Fruit fly (Drosophila melanogaster) whole organism, embryonic: ENCODE measurements around the gene hook.

ENCODE experiments used
- Awh ChIP-seq: fragments of 200-800 bp; sonication (Bioruptor generic); IDR thresholded peaks from 2 replicates; pipeline ENCODE4, ENCODE4 v1.3.6; 2022; ENCODE audit warnings: missing biosample characterization, missing genetic modification characterization
- B-H1 ChIP-seq: fragments of 200-800 bp; sonication (Bioruptor generic); IDR thresholded peaks from 3 replicates; pipeline ENCODE4 v1.3.6; 2022; ENCODE audit warnings: missing biosample characterization, missing genetic modification characterization
- BEAF-32 ChIP-seq: fragments of 200-800 bp; sonication (Bioruptor generic); optimal IDR thresholded peaks from 3 replicates; lab custom pipeline; 2017; ENCODE audit warnings: missing biosample characterization, missing genetic modification characterization, mild to moderate bottlenecking, moderate library complexity, missing genetic modification reagents
- CG1024 ChIP-seq: fragments of 200-800 bp; sonication (Bioruptor generic); IDR thresholded peaks from 2 replicates; pipeline ENCODE4 v1.3.6; 2022; ENCODE audit warnings: missing biosample characterization, missing genetic modification characterization
- CG10274 ChIP-seq: fragments of 200-800 bp; sonication (Bioruptor generic); optimal IDR thresholded peaks from 3 replicates; lab custom pipeline; 2017; ENCODE audit warnings: missing biosample characterization, mild to moderate bottlenecking, missing genetic modification characterization
- CG10321 ChIP-seq: fragments of 200-800 bp; sonication (Bioruptor generic); IDR thresholded peaks from 2 replicates; pipeline ENCODE4 v1.3.6; 2022; ENCODE audit warnings: missing biosample characterization, missing genetic modification characterization
- CG13123 ChIP-seq: fragments of 200-800 bp; sonication (Bioruptor generic); optimal IDR thresholded peaks from 2 replicates; lab custom pipeline; 2016; ENCODE audit warnings: missing biosample characterization, missing genetic modification characterization
- CG15514 ChIP-seq: fragments of 200-800 bp; sonication (Bioruptor generic); optimal IDR thresholded peaks from 3 replicates; lab custom pipeline; 2017; ENCODE audit warnings: missing biosample characterization, missing genetic modification characterization, mild to moderate bottlenecking, moderate library complexity, missing genetic modification reagents
- CG15696 ChIP-seq: fragments of 200-800 bp; sonication (Bioruptor generic); optimal IDR thresholded peaks from 2 replicates; lab custom pipeline; 2019; ENCODE audit warnings: missing biosample characterization, mild to moderate bottlenecking, missing genetic modification characterization, moderate library complexity
- CG17359 ChIP-seq: fragments of 200-800 bp; sonication (Bioruptor generic); optimal IDR thresholded peaks from 3 replicates; lab custom pipeline; 2018; ENCODE audit warnings: missing biosample characterization, mild to moderate bottlenecking, missing genetic modification characterization, moderate library complexity
- CG18476 ChIP-seq: fragments of 200-800 bp; sonication (Bioruptor generic); optimal IDR thresholded peaks from 2 replicates; lab custom pipeline; 2016; ENCODE audit warnings: missing biosample characterization, mild to moderate bottlenecking, missing genetic modification characterization
- CG2202 ChIP-seq: fragments of 200-800 bp; sonication (Bioruptor generic); optimal IDR thresholded peaks from 2 replicates; lab custom pipeline; 2018; ENCODE audit warnings: missing biosample characterization, mild to moderate bottlenecking, missing genetic modification characterization
- CG3726 ChIP-seq: fragments of 200-800 bp; sonication (Bioruptor generic); IDR thresholded peaks from 3 replicates; pipeline ENCODE4, ENCODE4 v1.3.6; 2022; ENCODE audit warnings: missing biosample characterization, missing genetic modification characterization
- CG42726 ChIP-seq: fragments of 200-800 bp; sonication (Bioruptor generic); IDR thresholded peaks from 2 replicates; pipeline ENCODE4 v1.3.6; 2022; ENCODE audit warnings: missing biosample characterization, missing genetic modification characterization; ENCODE audit not compliant: partially characterized antibody
- CG6254 ChIP-seq: fragments of 200-800 bp; sonication (Bioruptor generic); optimal IDR thresholded peaks from 3 replicates; lab custom pipeline; 2017; ENCODE audit warnings: mild to moderate bottlenecking, missing biosample characterization, missing genetic modification reagents, missing genetic modification characterization
- CG7963 ChIP-seq: fragments of 200-800 bp; sonication (Bioruptor generic); IDR thresholded peaks from 3 replicates; pipeline ENCODE4 v1.3.6; 2022; ENCODE audit warnings: missing biosample characterization, missing genetic modification characterization; ENCODE audit not compliant: partially characterized antibody
- Ets97D ChIP-seq: fragments of 200-800 bp; sonication (Bioruptor generic); optimal IDR thresholded peaks from 3 replicates; lab custom pipeline; 2016; ENCODE audit warnings: missing biosample characterization, missing genetic modification characterization
- Fer2 ChIP-seq: fragments of 200-800 bp; sonication (Bioruptor generic); optimal IDR thresholded peaks from 2 replicates; lab custom pipeline; 2018; ENCODE audit warnings: missing biosample characterization, mild to moderate bottlenecking, missing genetic modification characterization, moderate library complexity
- Fer3 ChIP-seq: fragments of 200-800 bp; sonication (Bioruptor generic); optimal IDR thresholded peaks from 2 replicates; lab custom pipeline; 2018; ENCODE audit warnings: missing biosample characterization, mild to moderate bottlenecking, missing genetic modification characterization, moderate library complexity
- Hr3 ChIP-seq: fragments of 200-800 bp; sonication (Bioruptor generic); optimal IDR thresholded peaks from 3 replicates; lab custom pipeline; 2016; ENCODE audit warnings: missing biosample characterization, missing genetic modification characterization
- Lhr ChIP-seq: fragments of 200-800 bp; sonication (Bioruptor generic); optimal IDR thresholded peaks from 3 replicates; lab custom pipeline; 2017; ENCODE audit warnings: mild to moderate bottlenecking, missing biosample characterization, missing genetic modification reagents, missing genetic modification characterization
- Oaz ChIP-seq: fragments of 200-800 bp; sonication (Bioruptor generic); IDR thresholded peaks from 2 replicates; pipeline ENCODE4 v1.3.6; 2022; ENCODE audit warnings: missing biosample characterization, missing genetic modification characterization
- Optix ChIP-seq: fragments of 200-800 bp; sonication (Bioruptor generic); IDR thresholded peaks from 3 replicates; pipeline ENCODE4 v1.3.6; 2022; ENCODE audit warnings: missing biosample characterization, missing genetic modification characterization
- Ptx1 ChIP-seq: fragments of 200-800 bp; sonication (Bioruptor generic); IDR thresholded peaks from 2 replicates; pipeline ENCODE4 v1.3.6; 2022; ENCODE audit warnings: missing biosample characterization, missing genetic modification characterization
- Tbp ChIP-seq: fragments of >200 bp; optimal IDR thresholded peaks from 2 replicates; lab custom pipeline; 2018; ENCODE audit warnings: missing biosample characterization, missing genetic modification characterization
- al ChIP-seq: fragments of 200-800 bp; sonication (Bioruptor generic); IDR thresholded peaks from 2 replicates; pipeline ENCODE4 v1.3.6; 2022; ENCODE audit warnings: missing biosample characterization, missing genetic modification characterization
- bcd ChIP-seq: fragments of 200-800 bp; sonication (Bioruptor generic); optimal IDR thresholded peaks from 2 replicates; lab custom pipeline; 2017; ENCODE audit warnings: missing biosample characterization, mild to moderate bottlenecking, missing genetic modification characterization
- btn ChIP-seq: fragments of 200-800 bp; sonication (Bioruptor generic); optimal IDR thresholded peaks from 2 replicates; lab custom pipeline; 2016; ENCODE audit warnings: missing biosample characterization, missing genetic modification characterization
- cato ChIP-seq: fragments of 200-800 bp; sonication (Bioruptor generic); optimal IDR thresholded peaks from 2 replicates; lab custom pipeline; 2016; ENCODE audit warnings: missing biosample characterization, missing genetic modification characterization, borderline replicate concordance
- croc ChIP-seq: fragments of 200-800 bp; sonication (Bioruptor generic); conservative IDR thresholded peaks from 3 replicates; pipeline ENCODE4 v1.3.6; 2022; ENCODE audit warnings: missing biosample characterization, missing genetic modification characterization
- dan ChIP-seq: fragments of 200-800 bp; sonication (Bioruptor generic); IDR thresholded peaks from 2 replicates; pipeline ENCODE4 v1.3.6; 2022; ENCODE audit warnings: missing biosample characterization, missing genetic modification characterization
- dpn ChIP-seq, 2 experiments: fragments of 200-800 bp; sonication (Bioruptor generic); optimal IDR thresholded peaks; 3 replicates each; lab custom pipeline; 2016; ENCODE audit warnings: missing biosample characterization in 2 of 2, missing genetic modification characterization in 2 of 2
- fd3F ChIP-seq: fragments of 200-800 bp; sonication (Bioruptor generic); optimal IDR thresholded peaks from 2 replicates; lab custom pipeline; 2018; ENCODE audit warnings: missing biosample characterization, mild to moderate bottlenecking, missing genetic modification characterization, moderate library complexity
- lab ChIP-seq: fragments of 200-800 bp; sonication (Bioruptor generic); optimal IDR thresholded peaks from 3 replicates; lab custom pipeline; 2017; ENCODE audit warnings: missing biosample characterization, missing genetic modification characterization, mild to moderate bottlenecking, moderate library complexity, missing genetic modification reagents
- lbe ChIP-seq: fragments of 200-800 bp; sonication (Bioruptor generic); optimal IDR thresholded peaks from 2 replicates; lab custom pipeline; 2016; ENCODE audit warnings: missing biosample characterization, mild to moderate bottlenecking, missing genetic modification characterization
- lmd ChIP-seq: fragments of 200-800 bp; sonication (Bioruptor generic); IDR thresholded peaks from 2 replicates; pipeline ENCODE4 v1.3.6; 2022; ENCODE audit warnings: missing biosample characterization, missing genetic modification characterization
- nau ChIP-seq: fragments of 200-800 bp; sonication (Bioruptor generic); optimal IDR thresholded peaks from 3 replicates; lab custom pipeline; 2017; ENCODE audit warnings: missing biosample characterization, mild to moderate bottlenecking, missing genetic modification characterization, missing genetic modification reagents
- nmo ChIP-seq: fragments of 200-800 bp; sonication (Bioruptor generic); optimal IDR thresholded peaks from 2 replicates; lab custom pipeline; 2018; ENCODE audit warnings: missing biosample characterization, mild to moderate bottlenecking, missing genetic modification characterization, moderate library complexity
- oc ChIP-seq: fragments of 200-800 bp; sonication (Bioruptor generic); optimal IDR thresholded peaks from 2 replicates; lab custom pipeline; 2018; ENCODE audit warnings: missing biosample characterization, mild to moderate bottlenecking, missing genetic modification characterization, moderate library complexity
- org-1 ChIP-seq: fragments of 200-800 bp; sonication (Bioruptor generic); optimal IDR thresholded peaks from 2 replicates; lab custom pipeline; 2017; ENCODE audit warnings: missing biosample characterization, missing genetic modification characterization
- pum ChIP-seq: fragments of 200-800 bp; sonication (Bioruptor generic); optimal IDR thresholded peaks from 2 replicates; lab custom pipeline; 2016; ENCODE audit warnings: missing biosample characterization, missing genetic modification characterization
- run ChIP-seq: fragments of 200-800 bp; sonication (Bioruptor generic); optimal IDR thresholded peaks from 3 replicates; lab custom pipeline; 2018; ENCODE audit warnings: missing biosample characterization, mild to moderate bottlenecking, missing genetic modification characterization
- schlank ChIP-seq: fragments of 200-800 bp; sonication (Bioruptor generic); optimal IDR thresholded peaks from 2 replicates; lab custom pipeline; 2018; ENCODE audit warnings: missing biosample characterization, mild to moderate bottlenecking, missing genetic modification characterization
- sd ChIP-seq: fragments of 200-800 bp; sonication (Bioruptor generic); optimal IDR thresholded peaks from 3 replicates; lab custom pipeline; 2018; ENCODE audit warnings: missing biosample characterization, mild to moderate bottlenecking, missing genetic modification characterization, moderate library complexity
- sob ChIP-seq: fragments of 200-800 bp; sonication (Bioruptor generic); IDR thresholded peaks from 2 replicates; pipeline ENCODE4 v1.3.6; 2022; ENCODE audit warnings: missing biosample characterization, missing genetic modification characterization
- sug ChIP-seq: fragments of 200-800 bp; optimal IDR thresholded peaks from 2 replicates; lab custom pipeline; 2019; ENCODE audit warnings: missing biosample characterization, mild to moderate bottlenecking, missing genetic modification characterization, moderate library complexity
- tio ChIP-seq: fragments of 200-800 bp; sonication (Bioruptor generic); optimal IDR thresholded peaks from 2 replicates; lab custom pipeline; 2017; ENCODE audit warnings: missing biosample characterization, missing genetic modification characterization, inconsistent platforms
- vfl ChIP-seq: fragments of 200-800 bp; sonication (Bioruptor generic); optimal IDR thresholded peaks from 2 replicates; lab custom pipeline; 2016; ENCODE audit warnings: missing biosample characterization, missing genetic modification characterization
- wdn ChIP-seq: fragments of 200-800 bp; sonication (Bioruptor generic); IDR thresholded peaks from 2 replicates; pipeline ENCODE4 v1.3.6; 2022; ENCODE audit warnings: missing biosample characterization, missing genetic modification characterization

The hook gene

DNA sequence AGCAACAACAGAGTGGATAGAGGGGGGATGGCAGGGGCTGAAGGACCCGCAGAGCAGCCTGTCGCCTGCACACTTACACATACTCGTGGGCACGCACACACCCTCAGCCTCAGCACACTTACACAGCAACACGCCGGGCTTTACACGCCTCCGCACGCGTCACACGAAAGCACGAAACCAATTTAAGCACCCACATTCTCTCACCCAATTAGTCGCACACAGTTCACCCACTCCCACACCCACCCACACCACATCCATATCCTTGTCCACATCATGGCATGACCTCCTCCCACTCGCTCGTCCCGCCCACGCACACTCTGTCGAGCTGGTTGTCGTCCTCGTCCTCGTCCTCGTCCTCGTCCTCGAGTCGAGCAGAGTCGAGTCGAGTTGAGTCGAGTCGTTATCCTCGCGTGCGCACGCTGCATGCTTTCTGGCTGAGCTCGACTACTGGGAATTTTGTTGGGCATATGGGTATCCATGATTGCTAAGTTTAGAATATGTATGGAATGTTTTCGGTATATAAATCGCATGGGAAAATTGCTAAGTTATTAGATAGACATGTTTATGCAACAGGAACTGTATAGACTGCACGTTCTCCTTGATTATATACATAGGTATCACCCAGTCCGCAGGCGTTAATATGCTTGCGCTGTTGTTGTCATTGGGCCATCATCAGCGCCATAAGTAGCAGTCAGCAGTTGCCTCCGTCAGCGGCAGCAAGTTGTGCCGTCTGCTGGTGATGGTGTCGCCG lies 21.2 kb downstream of the hook start (continued):
- TF ChIP-seq vfl (GFP tag; lab: Kevin White, UChicago) (peak; percentile 64), BEAF-32 (GFP tag; lab: Kevin White, UChicago) (no peak), lbe (no peak), tio (GFP tag; lab: Kevin White, UChicago) (peak; percentile 66), fd3F (GFP tag; lab: Kevin White, UChicago) (peak; percentile 79), CG13123 (GFP tag; lab: Kevin White, UChicago) (peak; percentile 29), CG1024 (peak; percentile 73), Oaz (GFP tag; lab: Robert Waterston, UW) (peak; percentile 83), Hr3 (peak; percentile 77), org-1 (GFP tag; lab: Kevin White, UChicago) (peak; percentile 87), bcd (peak; percentile 84), Lhr (peak; percentile 16), sob (GFP tag; lab: Robert Waterston, UW) (peak; percentile 91), CG17359 (tag; lab: Kevin White, UChicago) (peak; percentile 82), schlank (tag; lab: Kevin White, UChicago) (peak; percentile 75), CG2202 (peak; percentile 5), run (peak; percentile 33), Ptx1 (GFP tag; lab: Robert Waterston, UW) (peak; percentile 91), pum (GFP tag; lab: Kevin White, UChicago) (peak; percentile 74), CG6254 (GFP tag; lab: Kevin White, UChicago) (no peak), CG18476 (GFP tag; lab: Kevin White, UChicago) (peak; percentile 73), croc (peak; percentile 71), Tbp (no peak), Fer2 (no peak), sug (peak; percentile 41), btn (GFP tag; lab: Kevin White, UChicago) (peak; percentile 15), CG15514 (GFP tag; lab: Kevin White, UChicago) (peak; percentile 63), lab (GFP tag; lab: Kevin White, UChicago) (peak; percentile 92), B-H1 (GFP tag; lab: Robert Waterston, UW) (peak; percentile 78), CG10321 (peak; percentile 21; the same call in 1 of the 2 replicates), wdn (GFP tag; lab: Robert Waterston, UW) (0 out of 2 replicates have a peak, but pooled peaks have one; percentile 43), Ets97D (GFP tag; lab: Kevin White, UChicago) (peak; percentile 42), CG42726 (no peak), Optix (GFP tag; lab: Robert Waterston, UW) (peak; percentile 88), dpn (GFP tag; optimal IDR thresholded peaks at IDR 0.05; lab: Kevin White, UChicago) (peak; percentile 81), nau (GFP tag; lab: Kevin White, UChicago) (peak; percentile 62), al (GFP tag; lab: Robert Waterston, UW) (peak; percentile 70), Fer3 (peak; percentile 82), CG3726 (GFP tag; lab: Robert Waterston, UW) (peak; percentile 69; the same call in 2 of the 3 replicates), Awh (peak; percentile 76), oc (tag; lab: Kevin White, UChicago) (peak; percentile 57), lmd (GFP tag; lab: Robert Waterston, UW) (peak; percentile 88), sd (tag; lab: Kevin White, UChicago) (peak; percentile 64), CG15696 (no peak), nmo (GFP tag; lab: Kevin White, UChicago) (peak; percentile 82), cato (no peak), CG7963 (GFP tag; lab: Robert Waterston, UW) (no peak), dan (GFP tag; lab: Robert Waterston, UW) (no peak), CG10274 (peak; percentile 45)
